Fruit fly (Drosophila melanogaster) whole organism, embryonic: Measurements from ENCODE around the gene CG6923.

ENCODE experiments used
- Adf1 ChIP-seq: fragments of 200-800 bp; sonication (Bioruptor generic); IDR thresholded peaks from 2 replicates; pipeline ENCODE4 v1.3.6; 2022; ENCODE audit warnings: missing biosample characterization, missing genetic modification characterization
- Atf3 ChIP-seq: fragments of 200-800 bp; sonication (Bioruptor generic); optimal IDR thresholded peaks from 3 replicates; lab custom pipeline; 2016; ENCODE audit warnings: missing biosample characterization, missing genetic modification characterization
- Atf6 ChIP-seq: fragments of 200-800 bp; sonication (Bioruptor generic); IDR thresholded peaks from 2 replicates; pipeline ENCODE4 v1.3.6; 2022; ENCODE audit warnings: missing biosample characterization, missing genetic modification characterization
- CG10209 ChIP-seq: fragments of 200-800 bp; sonication (Bioruptor generic); optimal IDR thresholded peaks from 3 replicates; lab custom pipeline; 2017; ENCODE audit warnings: missing biosample characterization, mild to moderate bottlenecking, missing genetic modification characterization, missing genetic modification reagents
- CG10267 ChIP-seq: fragments of 200-800 bp; sonication (Bioruptor generic); optimal IDR thresholded peaks from 2 replicates; lab custom pipeline; 2018; ENCODE audit warnings: missing biosample characterization, mild to moderate bottlenecking, missing genetic modification characterization, moderate library complexity
- CG11093 ChIP-seq: fragments of 200-800 bp; sonication (Bioruptor generic); IDR thresholded peaks from 3 replicates; pipeline ENCODE4 v1.3.6; 2022; ENCODE audit warnings: missing biosample characterization, missing genetic modification characterization
- CG11504 ChIP-seq: fragments of 200-800 bp; sonication (Bioruptor generic); optimal IDR thresholded peaks from 3 replicates; lab custom pipeline; 2019; ENCODE audit warnings: missing biosample characterization, mild to moderate bottlenecking, missing genetic modification characterization, moderate library complexity
- CG11560 ChIP-seq: fragments of 200-800 bp; sonication (Bioruptor generic); IDR thresholded peaks from 3 replicates; pipeline ENCODE4 v1.3.6; 2022; ENCODE audit warnings: missing biosample characterization, missing genetic modification characterization
- CG12071 ChIP-seq: fragments of 200-800 bp; sonication (Bioruptor generic); optimal IDR thresholded peaks from 3 replicates; lab custom pipeline; 2018; ENCODE audit warnings: missing biosample characterization, mild to moderate bottlenecking, missing genetic modification characterization
- CG12219 ChIP-seq: fragments of 200-800 bp; sonication (Bioruptor generic); optimal IDR thresholded peaks from 3 replicates; lab custom pipeline; 2018; ENCODE audit warnings: missing biosample characterization, mild to moderate bottlenecking, missing genetic modification characterization
- CG13775 ChIP-seq: fragments of 200-800 bp; sonication (Bioruptor generic); optimal IDR thresholded peaks from 3 replicates; lab custom pipeline; 2017; ENCODE audit warnings: missing biosample characterization, mild to moderate bottlenecking, missing genetic modification characterization
- CG1647 ChIP-seq: fragments of 200-800 bp; sonication (Bioruptor generic); optimal IDR thresholded peaks from 3 replicates; lab custom pipeline; 2016; ENCODE audit warnings: missing biosample characterization, missing genetic modification characterization
- CG18476 ChIP-seq: fragments of 200-800 bp; sonication (Bioruptor generic); optimal IDR thresholded peaks from 2 replicates; lab custom pipeline; 2016; ENCODE audit warnings: missing biosample characterization, mild to moderate bottlenecking, missing genetic modification characterization
- CG30403 ChIP-seq: fragments of 200-800 bp; sonication (Bioruptor generic); optimal IDR thresholded peaks from 3 replicates; lab custom pipeline; 2016; ENCODE audit warnings: missing biosample characterization, missing genetic modification characterization
- CG33213 ChIP-seq: fragments of 200-800 bp; sonication (Bioruptor generic); optimal IDR thresholded peaks from 3 replicates; lab custom pipeline; 2016; ENCODE audit warnings: missing biosample characterization, missing genetic modification characterization
- CG4328 ChIP-seq: fragments of 200-800 bp; sonication (Bioruptor generic); optimal IDR thresholded peaks from 3 replicates; lab custom pipeline; 2017; ENCODE audit warnings: missing biosample characterization, missing genetic modification reagents, missing genetic modification characterization
- CG4820 ChIP-seq: fragments of 200-800 bp; sonication (Bioruptor generic); optimal IDR thresholded peaks from 3 replicates; lab custom pipeline; 2016; ENCODE audit warnings: missing biosample characterization, missing genetic modification characterization
- CG7271 ChIP-seq: fragments of 200-800 bp; sonication (Bioruptor generic); optimal IDR thresholded peaks from 2 replicates; lab custom pipeline; 2018; ENCODE audit warnings: missing biosample characterization, mild to moderate bottlenecking, missing genetic modification characterization, moderate library complexity
- CG9932 ChIP-seq: fragments of 200-800 bp; sonication (Bioruptor generic); IDR thresholded peaks from 2 replicates; pipeline ENCODE4 v1.3.6; 2022; ENCODE audit warnings: missing biosample characterization, missing genetic modification characterization
- D19B ChIP-seq: fragments of 200-800 bp; sonication (Bioruptor generic); optimal IDR thresholded peaks from 2 replicates; lab custom pipeline; 2017; ENCODE audit warnings: missing biosample characterization, mild to moderate bottlenecking, missing genetic modification characterization
- Dp ChIP-seq: fragments of 200-800 bp; sonication (Bioruptor generic); optimal IDR thresholded peaks from 2 replicates; lab custom pipeline; 2018; ENCODE audit warnings: missing biosample characterization, mild to moderate bottlenecking, missing genetic modification characterization, moderate library complexity
- HmgD ChIP-seq: fragments of 200-800 bp; sonication (Bioruptor generic); optimal IDR thresholded peaks from 3 replicates; lab custom pipeline; 2016; ENCODE audit warnings: missing biosample characterization, missing genetic modification characterization
- Jarid2 ChIP-seq: fragments of 200-800 bp; sonication (Bioruptor generic); optimal IDR thresholded peaks from 3 replicates; lab custom pipeline; 2017; ENCODE audit warnings: mild to moderate bottlenecking, missing biosample characterization, missing genetic modification reagents, missing genetic modification characterization
- MBD-R2 ChIP-seq: fragments of 200-800 bp; sonication (Bioruptor generic); IDR thresholded peaks from 2 replicates; pipeline ENCODE4 v1.3.6; 2022; ENCODE audit warnings: missing biosample characterization, missing genetic modification characterization
- NC2β ChIP-seq: fragments of 200-800 bp; sonication (Bioruptor generic); optimal IDR thresholded peaks from 2 replicates; lab custom pipeline; 2016; ENCODE audit warnings: missing biosample characterization, missing genetic modification characterization
- Nf-YC ChIP-seq: fragments of 200-800 bp; optimal IDR thresholded peaks from 3 replicates; lab custom pipeline; 2019; ENCODE audit warnings: missing biosample characterization, mild to moderate bottlenecking, missing genetic modification characterization, moderate library complexity
- Opbp ChIP-seq: fragments of 200-800 bp; sonication (Bioruptor generic); IDR thresholded peaks from 3 replicates; pipeline ENCODE4 v1.3.6; 2022; ENCODE audit warnings: missing biosample characterization, missing genetic modification characterization; ENCODE audit not compliant: partially characterized antibody
- Rx ChIP-seq: fragments of 200-800 bp; sonication (Bioruptor generic); IDR thresholded peaks from 2 replicates; pipeline ENCODE4 v1.3.6; 2022; ENCODE audit warnings: missing biosample characterization, missing genetic modification characterization
- Sry-δ ChIP-seq: fragments of 200-800 bp; sonication (Bioruptor generic); optimal IDR thresholded peaks from 2 replicates; lab custom pipeline; 2016; ENCODE audit warnings: missing biosample characterization, missing genetic modification characterization
- al ChIP-seq: fragments of 200-800 bp; sonication (Bioruptor generic); IDR thresholded peaks from 2 replicates; pipeline ENCODE4 v1.3.6; 2022; ENCODE audit warnings: missing biosample characterization, missing genetic modification characterization
- ara ChIP-seq: fragments of 200-800 bp; sonication (Bioruptor generic); IDR thresholded peaks from 2 replicates; pipeline ENCODE4 v1.3.6; 2022; ENCODE audit warnings: missing biosample characterization, missing genetic modification characterization
- cato ChIP-seq: fragments of 200-800 bp; sonication (Bioruptor generic); optimal IDR thresholded peaks from 2 replicates; lab custom pipeline; 2016; ENCODE audit warnings: missing biosample characterization, missing genetic modification characterization, borderline replicate concordance
- crc ChIP-seq: fragments of 200-800 bp; sonication (Bioruptor generic); optimal IDR thresholded peaks from 2 replicates; lab custom pipeline; 2016; ENCODE audit warnings: missing biosample characterization, missing genetic modification characterization
- dimm ChIP-seq: fragments of 200-800 bp; sonication (Bioruptor generic); IDR thresholded peaks from 2 replicates; pipeline ENCODE4 v1.3.6; 2022; ENCODE audit warnings: missing biosample characterization, missing genetic modification characterization
- exex ChIP-seq: fragments of 200-800 bp; sonication (Bioruptor generic); optimal IDR thresholded peaks from 4 replicates; lab custom pipeline; 2018; ENCODE audit warnings: missing biosample characterization, mild to moderate bottlenecking, missing genetic modification characterization, moderate library complexity
- ham ChIP-seq: fragments of 200-800 bp; sonication (Bioruptor generic); IDR thresholded peaks from 2 replicates; pipeline ENCODE4 v1.3.6; 2022; ENCODE audit warnings: missing biosample characterization, missing genetic modification characterization
- hbn ChIP-seq: fragments of 200-800 bp; sonication (Bioruptor generic); IDR thresholded peaks from 2 replicates; pipeline ENCODE4 v1.3.6; 2022; ENCODE audit warnings: missing biosample characterization, missing genetic modification characterization; ENCODE audit not compliant: partially characterized antibody
- jigr1 ChIP-seq: fragments of 200-800 bp; sonication (Bioruptor generic); IDR thresholded peaks from 3 replicates; pipeline ENCODE4 v1.3.6; 2022; ENCODE audit warnings: missing biosample characterization, missing genetic modification characterization
- ken ChIP-seq: fragments of 200-800 bp; sonication (Bioruptor generic); IDR thresholded peaks from 3 replicates; pipeline ENCODE4 v1.3.6; 2022; ENCODE audit warnings: missing biosample characterization, missing genetic modification characterization
- lab ChIP-seq: fragments of 200-800 bp; sonication (Bioruptor generic); optimal IDR thresholded peaks from 3 replicates; lab custom pipeline; 2017; ENCODE audit warnings: missing biosample characterization, missing genetic modification characterization, mild to moderate bottlenecking, moderate library complexity, missing genetic modification reagents
- lola ChIP-seq, 3 experiments: fragments of >200 bp in 2 of 3; fragments of 200-800 bp in 1 of 3; sonication (Bioruptor generic) in 1 of 3; optimal IDR thresholded peaks; 2 replicates each; lab custom pipeline; 2017 to 2019; ENCODE audit warnings: missing biosample characterization in 3 of 3, missing genetic modification characterization in 3 of 3, mild to moderate bottlenecking in 1 of 3, moderate library complexity in 1 of 3
- mirr ChIP-seq: fragments of 200-800 bp; sonication (Bioruptor generic); optimal IDR thresholded peaks from 3 replicates; lab custom pipeline; 2018; ENCODE audit warnings: missing biosample characterization, mild to moderate bottlenecking, missing genetic modification characterization
- nmo ChIP-seq: fragments of 200-800 bp; sonication (Bioruptor generic); optimal IDR thresholded peaks from 2 replicates; lab custom pipeline; 2018; ENCODE audit warnings: missing biosample characterization, mild to moderate bottlenecking, missing genetic modification characterization, moderate library complexity
- pfk ChIP-seq: fragments of 200-800 bp; sonication (Bioruptor generic); optimal IDR thresholded peaks from 2 replicates; lab custom pipeline; 2018; ENCODE audit warnings: missing biosample characterization, mild to moderate bottlenecking, missing genetic modification characterization, moderate library complexity
- ranshi ChIP-seq: fragments of 200-800 bp; sonication (Bioruptor generic); IDR thresholded peaks from 2 replicates; pipeline ENCODE4 v1.3.6; 2022; ENCODE audit warnings: missing biosample characterization, missing genetic modification characterization
- repo ChIP-seq: fragments of 200-800 bp; sonication (Bioruptor generic); optimal IDR thresholded peaks from 2 replicates; lab custom pipeline; 2016; ENCODE audit warnings: missing biosample characterization, missing genetic modification characterization
- schlank ChIP-seq: fragments of 200-800 bp; sonication (Bioruptor generic); optimal IDR thresholded peaks from 2 replicates; lab custom pipeline; 2018; ENCODE audit warnings: missing biosample characterization, mild to moderate bottlenecking, missing genetic modification characterization
- sens-2 ChIP-seq: fragments of 200-800 bp; sonication (Bioruptor generic); IDR thresholded peaks from 2 replicates; pipeline ENCODE4 v1.3.6; 2022; ENCODE audit warnings: missing biosample characterization, missing genetic modification characterization
- shn ChIP-seq: fragments of 200-800 bp; sonication (Bioruptor generic); optimal IDR thresholded peaks from 3 replicates; lab custom pipeline; 2016; ENCODE audit warnings: missing biosample characterization, missing genetic modification characterization
- sr ChIP-seq: fragments of 200-800 bp; sonication (Bioruptor generic); IDR thresholded peaks from 3 replicates; pipeline ENCODE4 v1.3.6; 2022; ENCODE audit warnings: missing biosample characterization, missing genetic modification characterization
- stc ChIP-seq: fragments of 200-800 bp; sonication (Bioruptor generic); IDR thresholded peaks from 2 replicates; pipeline ENCODE4 v1.3.6; 2022; ENCODE audit warnings: missing biosample characterization, missing genetic modification characterization
- wdn ChIP-seq: fragments of 200-800 bp; sonication (Bioruptor generic); IDR thresholded peaks from 2 replicates; pipeline ENCODE4 v1.3.6; 2022; ENCODE audit warnings: missing biosample characterization, missing genetic modification characterization

The CG6923 gene

dm6 chr3R:11735337-11735736 is 14.5 kb downstream of the CG6923 start, which contains the start of gene CG14721 (continued):
- TF ChIP-seq hbn (GFP tag; lab: Robert Waterston, UW) (no peak), CG9932 (GFP tag; lab: Robert Waterston, UW) (peak; percentile 33; the same call in 1 of the 2 replicates), CG10267 (tag; lab: Kevin White, UChicago) (no peak), pfk (no peak), jigr1 (no peak), MBD-R2 (GFP tag; lab: Robert Waterston, UW) (peak; percentile 84), CG11560 (tag; lab: Robert Waterston, UW) (peak; percentile 45; the same call in 1 of the 3 replicates), Adf1 (GFP tag; lab: Robert Waterston, UW) (peak; percentile 32), CG13775 (GFP tag; lab: Kevin White, UChicago) (peak; percentile 34), ara (GFP tag; lab: Robert Waterston, UW) (no peak), HmgD (GFP tag; lab: Kevin White, UChicago) (peak; percentile 71), Atf3 (no peak), Dp (GFP tag; lab: Kevin White, UChicago) (peak; percentile 90), exex (tag; lab: Kevin White, UChicago) (no peak), lab (no peak), NC2β (GFP tag; lab: Kevin White, UChicago) (peak; percentile 18), cato (peak; percentile 0), schlank (no peak), sens-2 (GFP tag; lab: Robert Waterston, UW) (no peak), CG12219 (GFP tag; lab: Kevin White, UChicago) (no peak), CG11093 (GFP tag; lab: Robert Waterston, UW) (no peak), D19B (no peak), Nf-YC (tag; lab: Kevin White, UChicago) (no peak), nmo (peak; percentile 54), CG7271 (tag; lab: Kevin White, UChicago) (no peak), Opbp (GFP tag; lab: Robert Waterston, UW) (peak; percentile 41; the same call in 1 of the 3 replicates), al (no peak), lola (GFP tag; optimal IDR thresholded peaks at IDR 0.05; lab: Kevin White, UChicago) (no peak), Sry-δ (GFP tag; lab: Kevin White, UChicago) (peak; percentile 58), CG10209 (GFP tag; lab: Kevin White, UChicago) (no peak), crc (no peak), dimm (GFP tag; lab: Robert Waterston, UW) (no peak), Jarid2 (no peak), stc (no peak), Rx (GFP tag; lab: Robert Waterston, UW) (peak; percentile 21; the same call in 1 of the 2 replicates), CG11504 (tag; lab: Kevin White, UChicago) (no peak), CG1647 (peak; percentile 28), CG4328 (no peak), CG30403 (peak; percentile 20), CG4820 (GFP tag; lab: Kevin White, UChicago) (no peak), CG33213 (peak; percentile 17), sr (GFP tag; lab: Robert Waterston, UW) (no peak), CG18476 (GFP tag; lab: Kevin White, UChicago) (no peak), ham (GFP tag; lab: Robert Waterston, UW) (no peak), ken (GFP tag; lab: Robert Waterston, UW) (0 out of 3 replicates have a peak, but pooled peaks have one; percentile 11), repo (GFP tag; lab: Kevin White, UChicago) (no peak), ranshi (GFP tag; lab: Robert Waterston, UW) (peak; percentile 18; the same call in 1 of the 2 replicates), shn (GFP tag; lab: Kevin White, UChicago) (peak; percentile 11), Atf6 (no peak), mirr (no peak), wdn (GFP tag; lab: Robert Waterston, UW) (no peak), CG12071 (GFP tag; lab: Kevin White, UChicago) (no peak)
